Fruit fly (Drosophila melanogaster) whole organism, pupa: ENCODE measurements around the gene CG15450.

Experiments used
- CG10348 ChIP-seq: fragments of 200-800 bp; sonication (Bioruptor generic); IDR thresholded peaks from 2 replicates; pipeline ENCODE4 v1.3.6; 2022; ENCODE audit warnings: missing biosample characterization, missing genetic modification characterization
- CG12605 ChIP-seq: fragments of 200-800 bp; sonication (Bioruptor generic); IDR thresholded peaks from 2 replicates; pipeline ENCODE4 v1.3.6; 2022; ENCODE audit warnings: missing biosample characterization, missing genetic modification characterization
- CG13204 ChIP-seq: fragments of 200-800 bp; sonication (Bioruptor generic); optimal IDR thresholded peaks from 2 replicates; lab custom pipeline; 2018; ENCODE audit warnings: missing biosample characterization, mild to moderate bottlenecking, missing genetic modification characterization, moderate library complexity
- CG14655 ChIP-seq: fragments of 200-800 bp; sonication (Bioruptor generic); optimal IDR thresholded peaks from 3 replicates; lab custom pipeline; 2017; ENCODE audit warnings: mild to moderate bottlenecking, missing biosample characterization, missing genetic modification reagents, missing genetic modification characterization
- CG15710 ChIP-seq: fragments of 200-800 bp; sonication (Bioruptor generic); optimal IDR thresholded peaks from 2 replicates; lab custom pipeline; 2018; ENCODE audit warnings: missing biosample characterization, mild to moderate bottlenecking, missing genetic modification characterization, moderate library complexity
- CG17806 ChIP-seq: fragments of 200-800 bp; sonication (Bioruptor generic); optimal IDR thresholded peaks from 2 replicates; lab custom pipeline; 2018; ENCODE audit warnings: missing biosample characterization, mild to moderate bottlenecking, missing genetic modification characterization, moderate library complexity
- CG32121 ChIP-seq: fragments of 200-800 bp; sonication (Bioruptor generic); IDR thresholded peaks from 2 replicates; pipeline ENCODE4 v1.3.6; 2022; ENCODE audit warnings: missing biosample characterization, missing genetic modification characterization
- CG34367 ChIP-seq: fragments of 200-800 bp; sonication (Bioruptor generic); optimal IDR thresholded peaks from 2 replicates; lab custom pipeline; 2018; ENCODE audit warnings: missing biosample characterization, mild to moderate bottlenecking, missing genetic modification characterization
- CG4496 ChIP-seq: fragments of 200-800 bp; sonication (Bioruptor generic); IDR thresholded peaks from 3 replicates; pipeline ENCODE4 v1.3.6; 2022; ENCODE audit warnings: missing biosample characterization, missing genetic modification characterization
- CG8159 ChIP-seq: fragments of 200-800 bp; sonication (Bioruptor generic); optimal IDR thresholded peaks from 3 replicates; lab custom pipeline; 2018; ENCODE audit warnings: missing biosample characterization, mild to moderate bottlenecking, missing genetic modification characterization, moderate library complexity
- CG8301 ChIP-seq: fragments of 200-800 bp; sonication (Bioruptor generic); optimal IDR thresholded peaks from 2 replicates; lab custom pipeline; 2018; ENCODE audit warnings: missing biosample characterization, mild to moderate bottlenecking, missing genetic modification characterization
- CG9948 ChIP-seq: fragments of 200-800 bp; sonication (Bioruptor generic); optimal IDR thresholded peaks from 2 replicates; lab custom pipeline; 2018; ENCODE audit warnings: missing biosample characterization, mild to moderate bottlenecking, missing genetic modification characterization, moderate library complexity
- D1 ChIP-seq: fragments of 200-800 bp; sonication (Bioruptor generic); optimal IDR thresholded peaks from 2 replicates; lab custom pipeline; 2018; ENCODE audit warnings: missing biosample characterization, mild to moderate bottlenecking, missing genetic modification characterization, moderate library complexity
- EcR ChIP-seq: fragments of 200-800 bp; sonication (Bioruptor generic); optimal IDR thresholded peaks from 3 replicates; lab custom pipeline; 2019; ENCODE audit warnings: missing biosample characterization, missing genetic modification characterization, mild to moderate bottlenecking, moderate library complexity, missing genetic modification reagents
- Ets98B ChIP-seq: fragments of 200-800 bp; sonication (Bioruptor generic); IDR thresholded peaks from 2 replicates; pipeline ENCODE4 v1.3.6; 2022; ENCODE audit warnings: missing biosample characterization, missing genetic modification characterization
- Pif1A ChIP-seq: fragments of 200-800 bp; sonication (Bioruptor generic); optimal IDR thresholded peaks from 3 replicates; lab custom pipeline; 2016; ENCODE audit warnings: missing biosample characterization, missing genetic modification characterization
- Pif1B ChIP-seq: fragments of 200-800 bp; sonication (Bioruptor generic); optimal IDR thresholded peaks from 3 replicates; lab custom pipeline; 2016; ENCODE audit warnings: missing biosample characterization, missing genetic modification characterization
- Snoo ChIP-seq: fragments of 200-800 bp; sonication (Bioruptor generic); optimal IDR thresholded peaks from 3 replicates; lab custom pipeline; 2017; ENCODE audit warnings: missing biosample characterization, mild to moderate bottlenecking, missing genetic modification characterization, inconsistent platforms
- fd96Ca ChIP-seq: fragments of 200-800 bp; sonication (Bioruptor generic); IDR thresholded peaks from 3 replicates; pipeline ENCODE4 v1.3.6; 2022; ENCODE audit warnings: missing biosample characterization, missing genetic modification characterization
- gl ChIP-seq: fragments of 200-800 bp; sonication (Bioruptor generic); optimal IDR thresholded peaks from 2 replicates; lab custom pipeline; 2018; ENCODE audit warnings: missing biosample characterization, mild to moderate bottlenecking, missing genetic modification characterization
- rn ChIP-seq: fragments of 200-800 bp; sonication (Bioruptor generic); IDR thresholded peaks from 2 replicates; pipeline ENCODE4 v1.3.6; 2022; ENCODE audit warnings: missing biosample characterization, missing genetic modification characterization

CG15450 gene

DNA sequence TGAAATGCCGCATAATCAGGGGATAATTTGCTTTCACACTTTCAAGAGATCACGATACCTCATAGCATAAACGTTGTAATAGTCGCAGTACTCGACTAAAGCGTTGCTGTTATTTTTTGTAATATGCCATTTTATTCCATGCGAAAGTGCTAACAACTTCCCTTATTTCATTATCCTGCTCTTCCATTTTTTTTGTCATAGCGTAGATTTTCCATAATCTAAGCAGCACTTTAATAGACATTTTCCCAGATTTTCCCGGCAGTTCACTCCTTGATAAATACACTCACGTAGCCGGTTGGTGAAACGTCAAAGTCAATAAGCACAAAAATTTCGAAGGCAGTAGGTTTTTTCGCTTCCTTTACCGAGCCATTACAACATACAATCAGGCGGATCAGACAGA lies at the start of gene CG15450:
Gene CG15450, plus strand, starts transcription at position 301 of the 400 bp plus-strand sequence.
- TF ChIP-seq gl (tag; lab: Kevin White, UChicago) (no peak), CG34367 (tag; lab: Kevin White, UChicago) (no peak), D1 (tag; lab: Kevin White, UChicago) (no peak), EcR (GFP tag; lab: Kevin White, UChicago) (no peak), CG13204 (GFP tag; lab: Kevin White, UChicago) (no peak), CG8159 (tag; lab: Kevin White, UChicago) (no peak), CG9948 (tag; lab: Kevin White, UChicago) (no peak), Ets98B (GFP tag; lab: Robert Waterston, UW) (no peak), CG14655 (GFP tag; lab: Kevin White, UChicago) (no peak), rn (GFP tag; lab: Robert Waterston, UW) (no peak), Pif1B (GFP tag; lab: Kevin White, UChicago) (no peak), CG10348 (GFP tag; lab: Robert Waterston, UW) (no peak)

DNA sequence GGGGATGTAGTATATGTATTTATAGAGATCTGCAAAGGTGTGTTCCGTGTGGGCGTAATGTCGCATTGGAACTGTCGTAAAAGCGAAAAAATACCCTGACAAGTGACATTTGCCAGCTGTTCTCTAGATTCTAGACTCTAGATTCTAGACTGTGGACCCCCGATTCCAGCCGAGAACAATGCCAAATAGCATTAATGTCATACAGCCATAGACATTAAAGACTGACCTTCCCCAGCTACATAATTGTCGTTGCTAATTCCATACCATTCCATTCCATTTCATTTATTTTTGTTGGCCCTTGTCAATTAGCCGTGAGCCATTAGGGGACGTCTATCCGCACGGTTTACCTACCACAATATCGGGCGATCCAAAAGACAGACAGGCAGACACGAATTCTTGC lies 45.7 kb upstream of the CG15450 start:
- no peak for TF ChIP-seq EcR (GFP tag; lab: Kevin White, UChicago)
- no peak for TF ChIP-seq CG8159 (tag; lab: Kevin White, UChicago)
- TF ChIP-seq CG12605 (GFP tag; lab: Robert Waterston, UW), result no peak
- no peak for TF ChIP-seq CG17806 (tag; lab: Kevin White, UChicago)
- TF ChIP-seq fd96Ca, result no peak
- TF ChIP-seq CG4496 (GFP tag; lab: Robert Waterston, UW), result no peak
- no peak for TF ChIP-seq rn (GFP tag; lab: Robert Waterston, UW)
- no peak for TF ChIP-seq CG10348 (GFP tag; lab: Robert Waterston, UW)
- no peak for TF ChIP-seq Pif1A (GFP tag; lab: Kevin White, UChicago)
- no peak for TF ChIP-seq CG32121 (GFP tag; lab: Robert Waterston, UW)
- no peak for TF ChIP-seq CG9948 (tag; lab: Kevin White, UChicago)

DNA sequence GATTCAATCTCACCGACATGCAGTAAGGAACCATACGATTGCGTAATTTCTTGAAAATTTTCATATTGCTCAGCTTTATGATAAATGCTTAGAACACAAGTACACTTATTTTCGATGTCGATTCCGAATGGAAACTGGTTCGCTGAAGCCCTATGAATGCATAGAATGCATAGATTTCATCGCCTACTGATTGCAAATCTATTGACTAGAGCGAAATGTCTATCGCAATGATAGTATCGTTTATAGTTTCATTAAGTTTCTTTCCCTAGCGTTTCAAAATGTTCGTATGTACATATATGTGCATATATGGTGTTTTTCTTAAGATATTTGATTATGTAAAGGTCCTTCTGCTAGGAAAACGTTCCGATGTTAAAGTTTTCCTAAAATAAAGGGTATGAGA lies 40.8 kb upstream of the CG15450 start, which contains the start of gene CG32507:
Gene CG32507, minus strand, starts transcription at position 101 of the 400 bp plus-strand sequence.
- TF ChIP-seq CG8159 (tag; lab: Kevin White, UChicago), result no peak
- no peak for TF ChIP-seq CG9948 (tag; lab: Kevin White, UChicago)
- TF ChIP-seq fd96Ca, result no peak
- no peak for TF ChIP-seq CG12605 (GFP tag; lab: Robert Waterston, UW)
- TF ChIP-seq CG32121 (GFP tag; lab: Robert Waterston, UW), result no peak
- TF ChIP-seq CG10348 (GFP tag; lab: Robert Waterston, UW), result no peak
- no peak for TF ChIP-seq CG14655 (GFP tag; lab: Kevin White, UChicago)
- no peak for TF ChIP-seq CG13204 (GFP tag; lab: Kevin White, UChicago)
- TF ChIP-seq Snoo (tag; lab: Kevin White, UChicago), result no peak
- no peak for TF ChIP-seq CG34367 (tag; lab: Kevin White, UChicago)
- no peak for TF ChIP-seq EcR (GFP tag; lab: Kevin White, UChicago)
- no peak for TF ChIP-seq Pif1B (GFP tag; lab: Kevin White, UChicago)
- no peak for TF ChIP-seq gl (tag; lab: Kevin White, UChicago)
- TF ChIP-seq CG8301 (tag; lab: Kevin White, UChicago), result no peak

DNA sequence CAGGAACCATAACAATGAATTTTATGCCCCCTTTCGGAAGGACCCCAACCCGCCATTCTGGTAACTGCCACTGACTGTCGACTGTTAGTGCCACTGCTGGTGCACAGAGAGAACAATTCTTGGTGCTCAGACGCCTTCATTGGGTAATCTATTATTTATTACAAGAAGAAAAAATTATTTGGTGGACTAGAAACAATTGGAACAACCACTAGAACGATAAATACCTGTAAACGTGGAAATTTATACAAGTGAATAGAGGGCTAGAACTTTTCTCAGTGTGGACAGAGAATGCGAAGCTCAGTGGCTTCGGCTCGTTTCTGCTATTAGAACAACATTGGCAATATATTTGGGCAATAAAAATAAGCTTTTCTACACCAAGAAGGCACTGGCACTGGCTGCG lies 24.5 kb upstream of the CG15450 start:
- no peak for TF ChIP-seq CG13204 (GFP tag; lab: Kevin White, UChicago)
- no peak for TF ChIP-seq CG32121 (GFP tag; lab: Robert Waterston, UW)

DNA sequence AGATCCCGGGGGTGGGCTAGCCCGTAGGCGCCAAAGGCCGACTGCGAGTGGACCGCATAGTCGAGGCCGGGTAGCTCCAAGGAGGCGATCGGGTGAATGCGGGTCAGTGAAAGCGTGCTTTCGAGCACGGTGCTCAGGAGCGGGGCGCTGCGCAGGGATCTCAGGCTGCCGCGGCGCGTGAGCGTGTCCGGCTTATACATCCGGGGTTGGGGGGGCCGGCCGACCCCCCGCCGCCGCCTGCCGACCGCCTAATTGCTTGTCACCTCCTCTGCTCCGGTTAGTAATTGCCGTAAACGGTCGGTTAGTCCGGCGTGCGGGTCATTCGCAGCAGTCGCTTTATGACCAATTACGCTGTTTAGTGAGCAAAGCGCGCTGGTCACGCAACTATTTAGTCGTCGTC lies 4.2 kb downstream of the CG15450 start:
- no peak for TF ChIP-seq EcR (GFP tag; lab: Kevin White, UChicago)
- TF ChIP-seq gl (tag; lab: Kevin White, UChicago), result no peak
- TF ChIP-seq D1 (tag; lab: Kevin White, UChicago), result no peak
- TF ChIP-seq CG4496 (GFP tag; lab: Robert Waterston, UW), result no peak
- TF ChIP-seq CG9948 (tag; lab: Kevin White, UChicago), result no peak
- no peak for TF ChIP-seq fd96Ca
- no peak for TF ChIP-seq CG15710 (tag; lab: Kevin White, UChicago)
- no peak for TF ChIP-seq rn (GFP tag; lab: Robert Waterston, UW)
- TF ChIP-seq Pif1A (GFP tag; lab: Kevin White, UChicago), result no peak
- no peak for TF ChIP-seq CG32121 (GFP tag; lab: Robert Waterston, UW)
- no peak for TF ChIP-seq CG8159 (tag; lab: Kevin White, UChicago)
- no peak for TF ChIP-seq CG12605 (GFP tag; lab: Robert Waterston, UW)
- no peak for TF ChIP-seq Snoo (tag; lab: Kevin White, UChicago)
- TF ChIP-seq CG10348 (GFP tag; lab: Robert Waterston, UW), result no peak
- no peak for TF ChIP-seq CG8301 (tag; lab: Kevin White, UChicago)

DNA sequence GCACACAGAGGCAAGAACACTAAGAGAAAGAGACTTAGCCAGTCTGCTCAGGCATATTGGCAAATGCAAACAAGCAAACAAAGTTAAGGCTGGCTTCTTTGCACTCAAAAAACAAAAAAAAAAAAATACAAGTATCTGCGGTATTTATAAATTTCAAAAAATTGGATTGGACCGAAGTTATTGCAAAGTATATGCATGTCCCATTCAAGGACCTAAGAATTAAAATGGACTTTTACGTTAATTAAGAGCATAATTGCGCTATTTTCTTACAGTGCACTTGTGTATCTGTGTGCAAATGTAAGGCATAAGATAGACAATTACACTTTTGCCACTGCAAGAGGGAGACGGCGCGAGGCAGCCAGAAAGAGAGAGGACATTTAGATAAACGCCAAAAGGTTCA lies 41.8 kb downstream of the CG15450 start:
- TF ChIP-seq gl (tag; lab: Kevin White, UChicago) (no peak), CG10348 (GFP tag; lab: Robert Waterston, UW) (no peak), CG9948 (tag; lab: Kevin White, UChicago) (peak; percentile 11), fd96Ca (0 out of 3 replicates have a peak, but pooled peaks have one; percentile 52), CG12605 (GFP tag; lab: Robert Waterston, UW) (no peak), CG15710 (tag; lab: Kevin White, UChicago) (peak; percentile 37), D1 (tag; lab: Kevin White, UChicago) (no peak), CG8301 (tag; lab: Kevin White, UChicago) (peak; percentile 29), CG17806 (tag; lab: Kevin White, UChicago) (peak; percentile 29), Snoo (tag; lab: Kevin White, UChicago) (no peak), CG4496 (GFP tag; lab: Robert Waterston, UW) (no peak), CG14655 (GFP tag; lab: Kevin White, UChicago) (peak; percentile 47), EcR (GFP tag; lab: Kevin White, UChicago) (no peak), CG32121 (GFP tag; lab: Robert Waterston, UW) (no peak), CG8159 (tag; lab: Kevin White, UChicago) (peak; percentile 51)
- TF ChIP-seq, all 21 proteins: peak for 7
